Fruit fly (Drosophila melanogaster) whole organism, embryonic: ENCODE data around the gene Top3beta.

Source experiments
- ATbp ChIP-seq: fragments of 200-800 bp; sonication (Bioruptor generic); optimal IDR thresholded peaks from 2 replicates; lab custom pipeline; 2017; ENCODE audit warnings: missing biosample characterization, mild to moderate bottlenecking, missing genetic modification characterization, missing genetic modification reagents
- Asciz ChIP-seq: fragments of 200-800 bp; sonication (Bioruptor generic); optimal IDR thresholded peaks from 2 replicates; lab custom pipeline; 2017; ENCODE audit warnings: missing biosample characterization, mild to moderate bottlenecking, missing genetic modification characterization, missing genetic modification reagents
- B-H1 ChIP-seq: fragments of 200-800 bp; sonication (Bioruptor generic); IDR thresholded peaks from 3 replicates; pipeline ENCODE4 v1.3.6; 2022; ENCODE audit warnings: missing biosample characterization, missing genetic modification characterization
- Bdp1 ChIP-seq: fragments of 200-800 bp; sonication (Bioruptor generic); optimal IDR thresholded peaks from 3 replicates; lab custom pipeline; 2016; ENCODE audit warnings: missing biosample characterization, missing genetic modification characterization
- CG10274 ChIP-seq: fragments of 200-800 bp; sonication (Bioruptor generic); optimal IDR thresholded peaks from 3 replicates; lab custom pipeline; 2017; ENCODE audit warnings: missing biosample characterization, mild to moderate bottlenecking, missing genetic modification characterization
- CG10654 ChIP-seq: fragments of 200-800 bp; sonication (Bioruptor generic); optimal IDR thresholded peaks from 2 replicates; lab custom pipeline; 2016; ENCODE audit warnings: missing biosample characterization, missing genetic modification characterization
- CG11456 ChIP-seq: fragments of 200-800 bp; sonication (Bioruptor generic); IDR thresholded peaks from 3 replicates; pipeline ENCODE4 v1.3.6; 2022; ENCODE audit warnings: missing biosample characterization, missing genetic modification characterization
- CG17186 ChIP-seq: fragments of 200-800 bp; sonication (Bioruptor generic); optimal IDR thresholded peaks from 3 replicates; lab custom pipeline; 2017; ENCODE audit warnings: missing biosample characterization, missing genetic modification reagents, missing genetic modification characterization
- CG32532 ChIP-seq: fragments of 200-800 bp; sonication (Bioruptor generic); IDR thresholded peaks from 2 replicates; pipeline ENCODE4 v1.3.6; 2022; ENCODE audit warnings: missing biosample characterization, missing genetic modification characterization
- CG33557 ChIP-seq: fragments of 200-800 bp; sonication (Bioruptor generic); optimal IDR thresholded peaks from 2 replicates; lab custom pipeline; 2019; ENCODE audit warnings: missing biosample characterization, mild to moderate bottlenecking, missing genetic modification characterization, moderate library complexity
- CG5180 ChIP-seq: fragments of 200-800 bp; sonication (Bioruptor generic); optimal IDR thresholded peaks from 3 replicates; lab custom pipeline; 2017; ENCODE audit warnings: missing biosample characterization, missing genetic modification characterization, mild to moderate bottlenecking, moderate library complexity, missing genetic modification reagents
- CG5245 ChIP-seq: fragments of 200-800 bp; sonication (Bioruptor generic); optimal IDR thresholded peaks from 3 replicates; lab custom pipeline; 2016; ENCODE audit warnings: missing biosample characterization, missing genetic modification characterization
- CG6683 ChIP-seq: fragments of 200-800 bp; sonication (Bioruptor generic); optimal IDR thresholded peaks from 2 replicates; lab custom pipeline; 2017; ENCODE audit warnings: missing biosample characterization, mild to moderate bottlenecking, missing genetic modification characterization, missing genetic modification reagents
- CG6854 ChIP-seq: fragments of 200-800 bp; sonication (Bioruptor generic); optimal IDR thresholded peaks from 3 replicates; lab custom pipeline; 2017; ENCODE audit warnings: missing biosample characterization, mild to moderate bottlenecking, missing genetic modification characterization
- CG7963 ChIP-seq: fragments of 200-800 bp; sonication (Bioruptor generic); IDR thresholded peaks from 3 replicates; pipeline ENCODE4 v1.3.6; 2022; ENCODE audit warnings: missing biosample characterization, missing genetic modification characterization; ENCODE audit not compliant: partially characterized antibody
- CG7987 ChIP-seq: fragments of 200-800 bp; sonication (Bioruptor generic); optimal IDR thresholded peaks from 2 replicates; lab custom pipeline; 2018; ENCODE audit warnings: missing biosample characterization, mild to moderate bottlenecking, missing genetic modification characterization, moderate library complexity
- CG8944 ChIP-seq: fragments of 200-800 bp; sonication (Bioruptor generic); optimal IDR thresholded peaks from 3 replicates; lab custom pipeline; 2016; ENCODE audit warnings: missing biosample characterization, missing genetic modification characterization
- CrebB ChIP-seq: fragments of 200-800 bp; sonication (Bioruptor generic); optimal IDR thresholded peaks from 3 replicates; lab custom pipeline; 2018; ENCODE audit warnings: missing biosample characterization, mild to moderate bottlenecking, missing genetic modification characterization
- Gsc ChIP-seq: fragments of 200-800 bp; sonication (Bioruptor generic); IDR thresholded peaks from 2 replicates; pipeline ENCODE4 v1.3.6; 2022; ENCODE audit warnings: missing biosample characterization, missing genetic modification characterization
- Hmx ChIP-seq: fragments of 200-800 bp; sonication (Bioruptor generic); optimal IDR thresholded peaks from 2 replicates; lab custom pipeline; 2016; ENCODE audit warnings: missing biosample characterization, missing genetic modification characterization
- Hr39 ChIP-seq: fragments of >200 bp; optimal IDR thresholded peaks from 2 replicates; lab custom pipeline; 2017
- MESR4 ChIP-seq: fragments of 200-800 bp; sonication (Bioruptor generic); optimal IDR thresholded peaks from 2 replicates; lab custom pipeline; 2018; ENCODE audit warnings: missing biosample characterization, mild to moderate bottlenecking, missing genetic modification characterization, moderate library complexity
- NC2β ChIP-seq: fragments of 200-800 bp; sonication (Bioruptor generic); optimal IDR thresholded peaks from 2 replicates; lab custom pipeline; 2016; ENCODE audit warnings: missing biosample characterization, missing genetic modification characterization
- Nf-YB ChIP-seq: fragments of 200-800 bp; sonication (Bioruptor generic); optimal IDR thresholded peaks from 3 replicates; lab custom pipeline; 2019; ENCODE audit warnings: missing biosample characterization, mild to moderate bottlenecking, missing genetic modification characterization, moderate library complexity
- ab ChIP-seq: fragments of 200-800 bp; sonication (Bioruptor generic); optimal IDR thresholded peaks from 2 replicates; lab custom pipeline; 2016; ENCODE audit warnings: missing biosample characterization, missing genetic modification characterization
- abd-A ChIP-seq: fragments of 200-800 bp; sonication (Bioruptor generic); optimal IDR thresholded peaks from 3 replicates; lab custom pipeline; 2019; ENCODE audit warnings: missing biosample characterization, mild to moderate bottlenecking, missing genetic modification characterization, moderate library complexity
- chif ChIP-seq, 2 experiments: fragments of 200-800 bp; sonication (Bioruptor generic); optimal IDR thresholded peaks; 3 replicates each; lab custom pipeline; 2016; ENCODE audit warnings: missing biosample characterization in 2 of 2, missing genetic modification characterization in 2 of 2
- crc ChIP-seq: fragments of 200-800 bp; sonication (Bioruptor generic); optimal IDR thresholded peaks from 2 replicates; lab custom pipeline; 2016; ENCODE audit warnings: missing biosample characterization, missing genetic modification characterization
- croc ChIP-seq: fragments of 200-800 bp; sonication (Bioruptor generic); conservative IDR thresholded peaks from 3 replicates; pipeline ENCODE4 v1.3.6; 2022; ENCODE audit warnings: missing biosample characterization, missing genetic modification characterization
- disco-r ChIP-seq: fragments of 200-800 bp; sonication (Bioruptor generic); optimal IDR thresholded peaks from 2 replicates; lab custom pipeline; 2016; ENCODE audit warnings: missing biosample characterization, missing genetic modification characterization
- dysf ChIP-seq: fragments of 200-800 bp; sonication (Bioruptor generic); IDR thresholded peaks from 3 replicates; pipeline ENCODE4 v1.3.6; 2022; ENCODE audit warnings: missing biosample characterization, missing genetic modification characterization
- exex ChIP-seq: fragments of 200-800 bp; sonication (Bioruptor generic); optimal IDR thresholded peaks from 4 replicates; lab custom pipeline; 2018; ENCODE audit warnings: missing biosample characterization, mild to moderate bottlenecking, missing genetic modification characterization, moderate library complexity
- grau ChIP-seq: fragments of 200-800 bp; optimal IDR thresholded peaks from 3 replicates; lab custom pipeline; 2019; ENCODE audit warnings: missing biosample characterization, mild to moderate bottlenecking, missing genetic modification characterization, moderate library complexity
- h ChIP-seq: fragments of >200 bp; optimal IDR thresholded peaks from 2 replicates; lab custom pipeline; 2017
- her ChIP-seq: fragments of 200-800 bp; sonication (Bioruptor generic); optimal IDR thresholded peaks from 2 replicates; lab custom pipeline; 2016; ENCODE audit warnings: missing biosample characterization, missing genetic modification characterization
- inv ChIP-seq: fragments of 200-800 bp; sonication (Bioruptor generic); IDR thresholded peaks from 2 replicates; pipeline ENCODE4 v1.3.6; 2022; ENCODE audit warnings: missing biosample characterization, missing genetic modification characterization; ENCODE audit not compliant: partially characterized antibody
- knrl ChIP-seq: fragments of 200-800 bp; sonication (Bioruptor generic); IDR thresholded peaks from 3 replicates; pipeline ENCODE4 v1.3.6; 2022; ENCODE audit warnings: missing biosample characterization, missing genetic modification characterization; ENCODE audit not compliant: partially characterized antibody
- lab ChIP-seq: fragments of 200-800 bp; sonication (Bioruptor generic); optimal IDR thresholded peaks from 3 replicates; lab custom pipeline; 2017; ENCODE audit warnings: missing biosample characterization, missing genetic modification characterization, mild to moderate bottlenecking, moderate library complexity, missing genetic modification reagents
- maf-S ChIP-seq: fragments of 200-800 bp; sonication (Bioruptor generic); optimal IDR thresholded peaks from 2 replicates; lab custom pipeline; 2016; ENCODE audit warnings: missing biosample characterization, missing genetic modification characterization
- mam ChIP-seq: fragments of 200-800 bp; sonication (Bioruptor generic); optimal IDR thresholded peaks from 3 replicates; lab custom pipeline; 2016; ENCODE audit warnings: missing biosample characterization, missing genetic modification characterization
- mirr ChIP-seq: fragments of 200-800 bp; sonication (Bioruptor generic); optimal IDR thresholded peaks from 3 replicates; lab custom pipeline; 2018; ENCODE audit warnings: missing biosample characterization, mild to moderate bottlenecking, missing genetic modification characterization
- nau ChIP-seq: fragments of 200-800 bp; sonication (Bioruptor generic); optimal IDR thresholded peaks from 3 replicates; lab custom pipeline; 2017; ENCODE audit warnings: missing biosample characterization, mild to moderate bottlenecking, missing genetic modification characterization, missing genetic modification reagents
- pan ChIP-seq, 4 experiments: fragments of >200 bp in 3 of 4; fragments of 200-800 bp in 1 of 4; sonication (Bioruptor generic) in 1 of 4; optimal IDR thresholded peaks in 3 of 4; IDR thresholded peaks in 1 of 4; 2 replicates each; pipeline versions ENCODE4 v1.3.6 to Lab custom; 2017 to 2022; ENCODE audit warnings: missing biosample characterization in 2 of 4, missing genetic modification characterization in 2 of 4, mixed read lengths in 1 of 4
- psq ChIP-seq: fragments of 200-800 bp; sonication (Bioruptor generic); optimal IDR thresholded peaks from 2 replicates; lab custom pipeline; 2017; ENCODE audit warnings: missing biosample characterization, missing genetic modification characterization
- repo ChIP-seq: fragments of 200-800 bp; sonication (Bioruptor generic); optimal IDR thresholded peaks from 2 replicates; lab custom pipeline; 2016; ENCODE audit warnings: missing biosample characterization, missing genetic modification characterization
- row ChIP-seq: fragments of 200-800 bp; sonication (Bioruptor generic); IDR thresholded peaks from 3 replicates; pipeline ENCODE4 v1.3.6; 2022; ENCODE audit warnings: missing biosample characterization, missing genetic modification characterization
- sim ChIP-seq: fragments of 200-800 bp; sonication (Bioruptor generic); IDR thresholded peaks from 2 replicates; pipeline ENCODE4 v1.3.6; 2022; ENCODE audit warnings: missing biosample characterization, missing genetic modification characterization
- trem ChIP-seq: fragments of 200-800 bp; optimal IDR thresholded peaks from 3 replicates; lab custom pipeline; 2019; ENCODE audit warnings: missing biosample characterization, mild to moderate bottlenecking, missing genetic modification characterization, moderate library complexity
- unc-4 ChIP-seq: fragments of 200-800 bp; sonication (Bioruptor generic); IDR thresholded peaks from 2 replicates; pipeline ENCODE4 v1.3.6; 2022; ENCODE audit warnings: missing biosample characterization, missing genetic modification characterization; ENCODE audit not compliant: partially characterized antibody
- unpg ChIP-seq: fragments of 200-800 bp; sonication (Bioruptor generic); optimal IDR thresholded peaks from 3 replicates; lab custom pipeline; 2018; ENCODE audit warnings: missing biosample characterization, mild to moderate bottlenecking, missing genetic modification characterization, moderate library complexity

The Top3beta gene

dm6 chrX:6265456-6265877 lies 22.3 kb downstream of the Top3beta start (continued):
- peak; percentile 67 for TF ChIP-seq exex
- peak; percentile 92 for TF ChIP-seq row (GFP tag; lab: Robert Waterston, UW)
- TF ChIP-seq sim (GFP tag; lab: Robert Waterston, UW): peak; percentile 87
- TF ChIP-seq crc (GFP tag; lab: Kevin White, UChicago): peak; percentile 95
- TF ChIP-seq CG6854 (GFP tag; lab: Kevin White, UChicago): peak; percentile 92
- TF ChIP-seq MESR4 (GFP tag; lab: Kevin White, UChicago): peak; percentile 26
- peak; percentile 96 for TF ChIP-seq NC2β
- peak; percentile 31 for TF ChIP-seq abd-A (tag; lab: Kevin White, UChicago)
- peak; percentile 88 for TF ChIP-seq CG11456 (GFP tag; lab: Robert Waterston, UW)
- peak; percentile 97 for TF ChIP-seq nau (GFP tag; lab: Kevin White, UChicago)
- peak; percentile 94 for TF ChIP-seq croc (GFP tag; lab: Robert Waterston, UW)
- TF ChIP-seq trem (tag; lab: Kevin White, UChicago): peak; percentile 88
- peak; percentile 96 for TF ChIP-seq ATbp (GFP tag; lab: Kevin White, UChicago)
- TF ChIP-seq CrebB (tag; lab: Kevin White, UChicago): peak; percentile 87
- peak; percentile 95 for TF ChIP-seq CG8944 (GFP tag; lab: Kevin White, UChicago)
- peak; percentile 78 for TF ChIP-seq CG7987
- TF ChIP-seq her: peak; percentile 91
- peak; percentile 87 for TF ChIP-seq CG6683 (GFP tag; lab: Kevin White, UChicago)
- peak; percentile 96 for TF ChIP-seq unpg (GFP tag; lab: Kevin White, UChicago)
- TF ChIP-seq CG7963 (GFP tag; lab: Robert Waterston, UW): no peak
- no peak for TF ChIP-seq unc-4 (GFP tag; lab: Robert Waterston, UW)
- TF ChIP-seq CG5180: peak; percentile 89
- TF ChIP-seq Bdp1 (GFP tag; lab: Kevin White, UChicago): peak; percentile 88
- TF ChIP-seq psq: peak; percentile 79
- peak; percentile 69 for TF ChIP-seq Hmx (GFP tag; lab: Kevin White, UChicago)
- peak; percentile 86 for TF ChIP-seq CG32532
- TF ChIP-seq ab: peak; percentile 92
- TF ChIP-seq CG10274 (GFP tag; lab: Kevin White, UChicago): peak; percentile 87
- TF ChIP-seq mam (GFP tag; lab: Kevin White, UChicago): peak; percentile 94
- peak; percentile 94 for TF ChIP-seq repo (GFP tag; lab: Kevin White, UChicago)
- peak; percentile 97 for TF ChIP-seq Asciz (GFP tag; lab: Kevin White, UChicago)
- peak; percentile 84 for TF ChIP-seq Gsc
- peak; percentile 65 for TF ChIP-seq CG33557
- no peak for TF ChIP-seq h (lab: Kevin White, UChicago)
- TF ChIP-seq B-H1 (GFP tag; lab: Robert Waterston, UW): peak; percentile 93
- TF ChIP-seq inv: 0 out of 2 replicates have a peak, but pooled peaks have one; percentile 34
- TF ChIP-seq grau (tag; lab: Kevin White, UChicago): peak; percentile 95
- peak; percentile 95 for TF ChIP-seq lab
- TF ChIP-seq Nf-YB: peak; percentile 85
- peak; percentile 94 for TF ChIP-seq CG5245 (GFP tag; lab: Kevin White, UChicago)
- TF ChIP-seq mirr (GFP tag; lab: Kevin White, UChicago): peak; percentile 75
- TF ChIP-seq knrl (GFP tag; lab: Robert Waterston, UW): peak; percentile 40; the same call in 1 of the 3 replicates
- no peak for TF ChIP-seq Hr39 (lab: Kevin White, UChicago)
- peak; percentile 93 for TF ChIP-seq disco-r
- peak; percentile 96 for TF ChIP-seq dysf
- TF ChIP-seq maf-S (GFP tag; lab: Kevin White, UChicago): peak; percentile 94
- TF ChIP-seq CG17186 (GFP tag; lab: Kevin White, UChicago): peak; percentile 87
- TF ChIP-seq CG10654 (GFP tag; lab: Kevin White, UChicago): peak; percentile 94
- peak; percentile 96 for TF ChIP-seq chif (GFP tag; optimal IDR thresholded peaks at IDR 0.05; lab: Kevin White, UChicago)
- TF ChIP-seq pan (optimal IDR thresholded peaks at IDR 0.05; lab: Kevin White, UChicago): no peak
- TF ChIP-seq pan (GFP tag; optimal IDR thresholded peaks at IDR 0.05 in 1 of 2, IDR thresholded peaks at IDR 0.05 in 1 of 2): peak in 1 of 2 experiments; percentile 95
